Worm (Caenorhabditis elegans) whole organism, L4/young adult: ENCODE data around the gene F36H5.13.

Experiments
- W03F9.2 ChIP-seq: fragments of 150-350 bp; optimal IDR thresholded peaks from 2 replicates; lab custom pipeline; 2014; ENCODE audit warnings: missing biosample characterization, missing genetic modification characterization
- dao-5 ChIP-seq: sonication (generic microtip); optimal IDR thresholded peaks from 2 replicates; lab custom pipeline; 2016; ENCODE audit warnings: missing genotype, missing genetic modification characterization, moderate library complexity, missing compliant biosample characterization

DNA sequence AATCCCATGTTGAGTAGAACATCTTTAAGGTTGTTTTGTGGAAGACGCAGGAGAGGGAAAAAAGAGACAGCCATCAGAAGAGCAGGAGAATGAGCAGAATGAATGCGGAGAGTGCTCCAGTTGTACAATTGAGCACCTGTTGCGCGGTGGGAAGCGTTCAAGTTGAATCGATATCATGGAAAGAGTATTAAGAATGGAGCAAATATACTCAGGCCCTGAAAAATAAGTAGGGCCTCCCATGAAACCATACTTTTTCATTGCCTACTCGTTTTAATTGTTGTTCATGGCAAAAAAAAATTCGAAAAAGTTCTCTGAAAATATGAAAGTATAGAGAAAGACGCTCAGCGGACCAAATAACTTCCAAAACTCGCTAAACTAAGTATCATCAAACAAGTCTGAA is 31.2 kb downstream of the F36H5.13 start, which contains the start of gene fbxb-48:
- TF ChIP-seq dao-5 (tag; lab: Kevin White, UChicago) (no peak), W03F9.2 (tag; lab: Kevin White, UChicago) (no peak)
